Worm (Caenorhabditis elegans) whole organism, L4/young adult: ENCODE data around the gene rha-1.

Experiments used
- W03F9.2 ChIP-seq: fragments of 150-350 bp; optimal IDR thresholded peaks from 2 replicates; lab custom pipeline; 2014; ENCODE audit warnings: missing biosample characterization, missing genetic modification characterization
- dao-5 ChIP-seq: sonication (generic microtip); optimal IDR thresholded peaks from 2 replicates; lab custom pipeline; 2016; ENCODE audit warnings: missing genotype, missing genetic modification characterization, moderate library complexity, missing compliant biosample characterization

DNA sequence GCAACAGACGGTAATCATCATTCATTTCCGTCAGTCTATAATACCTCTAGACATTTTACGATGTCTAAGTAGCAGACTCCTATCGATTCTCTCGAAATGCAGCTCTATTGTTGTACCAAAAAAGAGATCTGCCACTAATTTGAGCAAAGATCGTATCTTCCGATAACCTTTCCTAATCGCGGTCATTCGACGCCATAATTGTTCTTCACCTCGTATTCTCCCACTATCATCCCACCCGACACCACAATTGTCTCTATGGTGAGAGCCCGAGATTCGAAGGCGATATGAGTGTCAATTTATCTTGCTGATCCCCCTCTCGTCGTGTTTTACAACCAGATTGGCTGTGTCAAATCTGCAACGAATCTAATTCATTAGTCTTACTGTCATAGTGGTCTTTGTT lies 11.9 kb upstream of the rha-1 start:
- no peak for TF ChIP-seq dao-5 (tag; lab: Kevin White, UChicago)
- TF ChIP-seq W03F9.2 (tag; lab: Kevin White, UChicago) = no peak
